Worm (Caenorhabditis elegans) whole organism, L2 larva: ENCODE measurements around the gene ZK1307.8.
A peak's percentile ranks its signal among the peaks of the same experiment; 100 is the strongest.

Source experiments
- C34F6.9 ChIP-seq: fragments of 150-350 bp; optimal IDR thresholded peaks from 2 replicates; lab custom pipeline; 2014; ENCODE audit warnings: missing biosample characterization, missing genetic modification characterization
- ZK546.5 ChIP-seq: sonication (generic microtip); optimal IDR thresholded peaks from 2 replicates; lab custom pipeline; 2017; ENCODE audit warnings: missing biosample characterization, missing genetic modification characterization
- aly-2 ChIP-seq: fragments of 150-350 bp; optimal IDR thresholded peaks from 2 replicates; lab custom pipeline; 2014; ENCODE audit warnings: missing biosample characterization, missing genetic modification characterization
- ama-1 ChIP-seq: fragments of 150-350 bp; optimal IDR thresholded peaks from 2 replicates; lab custom pipeline; 2018; ENCODE audit warnings: inconsistent platforms
- blmp-1 ChIP-seq: sonication (generic microtip); optimal IDR thresholded peaks from 2 replicates; lab custom pipeline; 2017; ENCODE audit warnings: missing genetic modification characterization, mild to moderate bottlenecking, missing compliant biosample characterization, antibody characterized with exemption, moderate library complexity; ENCODE audit not compliant: insufficient read depth
- ceh-16 ChIP-seq: fragments of 150-350 bp; optimal IDR thresholded peaks from 2 replicates; lab custom pipeline; 2014; ENCODE audit warnings: missing biosample characterization, missing genetic modification characterization
- dmd-4 ChIP-seq: sonication (generic microtip); optimal IDR thresholded peaks from 2 replicates; lab custom pipeline; 2017; ENCODE audit warnings: missing biosample characterization, missing genetic modification characterization
- egl-27 ChIP-seq: sonication (generic microtip); optimal IDR thresholded peaks from 3 replicates; lab custom pipeline; 2017; ENCODE audit warnings: missing biosample characterization, missing genetic modification reagents, missing genetic modification characterization
- elt-1 ChIP-seq: fragments of 150-350 bp; optimal IDR thresholded peaks from 2 replicates; lab custom pipeline; 2014; ENCODE audit warnings: missing biosample characterization, missing genetic modification characterization
- elt-3 ChIP-seq: sonication (generic microtip); optimal IDR thresholded peaks from 2 replicates; lab custom pipeline; 2017; ENCODE audit warnings: missing biosample characterization, missing genetic modification characterization
- fos-1 ChIP-seq: fragments of 150-350 bp; optimal IDR thresholded peaks from 2 replicates; lab custom pipeline; 2014; ENCODE audit warnings: missing biosample characterization, missing genetic modification characterization
- gmeb-1 ChIP-seq: fragments of 150-350 bp; optimal IDR thresholded peaks from 2 replicates; lab custom pipeline; 2014; ENCODE audit warnings: missing biosample characterization, missing genetic modification characterization
- lin-39 ChIP-seq: fragments of 150-350 bp; optimal IDR thresholded peaks from 2 replicates; lab custom pipeline; 2014; ENCODE audit warnings: missing biosample characterization, missing genetic modification reagents, missing genetic modification characterization
- lsy-2 ChIP-seq, 2 experiments: fragments of 150-350 bp in 1 of 2; sonication (generic microtip) in 1 of 2; optimal IDR thresholded peaks; 2 replicates each; lab custom pipeline; 2014 to 2017; ENCODE audit warnings: missing biosample characterization in 2 of 2, missing genetic modification characterization in 2 of 2
- mab-5 ChIP-seq: fragments of 150-350 bp; optimal IDR thresholded peaks from 2 replicates; lab custom pipeline; 2014; ENCODE audit warnings: missing biosample characterization, missing genetic modification characterization
- mdl-1 ChIP-seq, 2 experiments: fragments of 150-350 bp in 1 of 2; sonication (generic microtip) in 1 of 2; optimal IDR thresholded peaks; 2 replicates each; lab custom pipeline; 2017; ENCODE audit warnings: missing biosample characterization in 2 of 2, missing genetic modification characterization in 2 of 2
- nhr-10 ChIP-seq: sonication (generic microtip); optimal IDR thresholded peaks from 2 replicates; lab custom pipeline; 2017; ENCODE audit warnings: missing biosample characterization, missing genetic modification characterization
- nhr-11 ChIP-seq: fragments of 150-350 bp; optimal IDR thresholded peaks from 2 replicates; lab custom pipeline; 2014; ENCODE audit warnings: missing biosample characterization, missing genetic modification characterization
- nhr-12 ChIP-seq: fragments of 150-350 bp; optimal IDR thresholded peaks from 2 replicates; lab custom pipeline; 2014; ENCODE audit warnings: missing biosample characterization, missing genetic modification characterization
- nhr-21 ChIP-seq: fragments of 150-350 bp; optimal IDR thresholded peaks from 2 replicates; lab custom pipeline; 2014; ENCODE audit warnings: missing biosample characterization, missing genetic modification characterization
- nhr-23 ChIP-seq: fragments of 150-350 bp; optimal IDR thresholded peaks from 2 replicates; lab custom pipeline; 2014; ENCODE audit warnings: missing biosample characterization, missing genetic modification reagents, missing genetic modification characterization
- nhr-237 ChIP-seq: fragments of 150-350 bp; optimal IDR thresholded peaks from 2 replicates; lab custom pipeline; 2014; ENCODE audit warnings: missing biosample characterization, missing genetic modification characterization
- nhr-25 ChIP-seq: fragments of 150-350 bp; sonication (generic microtip); optimal IDR thresholded peaks from 3 replicates; lab custom pipeline; 2014; ENCODE audit warnings: missing biosample characterization, missing genetic modification characterization
- nhr-77 ChIP-seq: fragments of 150-350 bp; optimal IDR thresholded peaks from 2 replicates; lab custom pipeline; 2014; ENCODE audit warnings: missing biosample characterization, missing genetic modification characterization
- peb-1 ChIP-seq: fragments of 150-350 bp; optimal IDR thresholded peaks from 2 replicates; lab custom pipeline; 2014; ENCODE audit warnings: missing biosample characterization, missing genetic modification characterization
- sem-4 ChIP-seq: fragments of 150-350 bp; optimal IDR thresholded peaks from 2 replicates; lab custom pipeline; 2014; ENCODE audit warnings: missing biosample characterization, missing genetic modification reagents, missing genetic modification characterization
- skn-1 ChIP-seq: sonication (generic microtip); optimal IDR thresholded peaks from 2 replicates; lab custom pipeline; 2017; ENCODE audit warnings: missing biosample characterization, missing genetic modification characterization
- sma-3 ChIP-seq: sonication (generic microtip); optimal IDR thresholded peaks from 2 replicates; lab custom pipeline; 2016; ENCODE audit warnings: missing genetic modification reagents, missing genetic modification characterization, missing compliant biosample characterization
- sma-9 ChIP-seq, 2 experiments: fragments of 150-350 bp in 1 of 2; sonication (generic microtip) in 1 of 2; optimal IDR thresholded peaks; 2 replicates each; lab custom pipeline; 2014 to 2016; ENCODE audit warnings: missing genetic modification characterization in 2 of 2, mild to moderate bottlenecking in 1 of 2, missing biosample characterization in 1 of 2, missing compliant biosample characterization in 1 of 2, missing genetic modification reagents in 1 of 2, moderate library complexity in 1 of 2
- snpc-4 ChIP-seq: fragments of 150-350 bp; optimal IDR thresholded peaks from 2 replicates; lab custom pipeline; 2014; ENCODE audit warnings: missing biosample characterization, missing genetic modification characterization
- unc-39 ChIP-seq: fragments of 150-350 bp; optimal IDR thresholded peaks from 2 replicates; lab custom pipeline; 2014; ENCODE audit warnings: missing biosample characterization, missing genetic modification characterization
- zag-1 ChIP-seq: fragments of 150-350 bp; optimal IDR thresholded peaks from 2 replicates; lab custom pipeline; 2014; ENCODE audit warnings: missing biosample characterization, missing genetic modification characterization
- ztf-1 ChIP-seq: fragments of 200-800 bp; sonication (Bioruptor generic); conservative IDR thresholded peaks from 2 replicates; pipeline ENCODE4 v1.3.6; 2022; ENCODE audit warnings: missing genetic modification characterization, missing compliant biosample characterization
- ztf-11 ChIP-seq: sonication (generic microtip); optimal IDR thresholded peaks from 2 replicates; lab custom pipeline; 2017; ENCODE audit warnings: missing biosample characterization, missing genetic modification characterization

Gene ZK1307.8

DNA sequence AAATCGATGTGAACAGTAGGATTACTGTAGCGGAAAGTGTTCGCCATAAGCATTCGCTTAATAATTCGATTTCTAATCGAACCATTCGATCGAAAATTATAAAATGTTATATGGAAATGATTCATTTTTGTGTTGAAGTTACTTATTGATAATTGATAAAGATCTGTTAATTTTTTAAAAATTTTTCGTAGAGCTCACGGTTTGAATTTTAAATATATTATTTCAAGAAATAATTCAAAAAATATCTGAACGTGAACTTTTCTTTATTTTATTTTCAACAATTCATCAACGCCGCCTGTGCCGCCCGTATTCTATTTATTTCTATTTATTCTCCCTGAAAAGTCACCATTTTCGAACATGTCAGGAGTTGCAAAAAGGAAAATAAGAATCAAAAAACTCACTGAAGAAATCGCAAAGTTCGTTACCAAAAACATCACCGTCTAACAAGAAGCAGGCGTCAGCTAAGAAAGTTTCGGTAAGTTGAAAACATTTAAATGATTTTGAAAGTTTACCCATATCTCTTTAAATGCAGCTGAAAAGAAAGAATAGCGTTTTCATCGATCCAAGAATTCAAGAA, 13.0 kb upstream of the ZK1307.8 start, which contains the start of the genes T15H9.5 and T15H9.4:
Gene T15H9.5, minus strand, starts transcription at position 101 of the 577 bp plus-strand sequence.
Gene T15H9.4, plus strand, starts transcription at position 527 of the 577 bp plus-strand sequence.
- TF ChIP-seq nhr-25 (tag; lab: Kevin White, UChicago) (no peak), gmeb-1 (tag; lab: Kevin White, UChicago) (no peak), nhr-10 (tag; lab: Kevin White, UChicago) (no peak), blmp-1 (tag; lab: Kevin White, UChicago) (no peak), zag-1 (tag; lab: Kevin White, UChicago) (no peak), ceh-16 (tag; lab: Kevin White, UChicago) (no peak), nhr-23 (tag; lab: Kevin White, UChicago) (no peak), nhr-237 (tag; lab: Kevin White, UChicago) (no peak), ama-1 (lab: Kevin White, UChicago) (no peak), ztf-1 (GFP tag; lab: Robert Waterston, UW) (no peak), sem-4 (tag; lab: Kevin White, UChicago) (no peak), sma-3 (GFP tag; lab: Kevin White, UChicago) (no peak), dmd-4 (tag; lab: Kevin White, UChicago) (no peak), elt-3 (tag; lab: Kevin White, UChicago) (no peak), nhr-21 (tag; lab: Kevin White, UChicago) (no peak), ZK546.5 (no peak)

- TF ChIP-seq ZK546.5 (no peak), nhr-11 (tag; lab: Kevin White, UChicago) (no peak)
Observed at ce11 chrII:9614728-9615127, 9.7 kb upstream of the ZK1307.8 start, which contains the start of gene hlh-6. TSS of gene hlh-6 (minus strand) at chrII:9614828.

- peak; percentile 36 for TF ChIP-seq sma-3 (GFP tag; lab: Kevin White, UChicago)
- peak; percentile 21 for TF ChIP-seq nhr-11 (tag; lab: Kevin White, UChicago)
- TF ChIP-seq lsy-2 (tag; optimal IDR thresholded peaks at IDR 0.05; lab: Kevin White, UChicago) = peak in 1 of 2 experiments; percentile 53
- no peak for TF ChIP-seq nhr-23 (tag; lab: Kevin White, UChicago)
Observed at ce11 chrII:9617039-9617901, 7.1 kb upstream of the ZK1307.8 start, which contains the start of gene hal-3. TSS of gene hal-3 (minus strand) at chrII:9617125.

ce11 chrII:9617902-9618245, 6.5 kb upstream of the ZK1307.8 start:
- TF ChIP-seq lsy-2 (tag; optimal IDR thresholded peaks at IDR 0.05; lab: Kevin White, UChicago) (peak in 1 of 2 experiments; percentile 7), sma-9 (GFP tag; optimal IDR thresholded peaks at IDR 0.05; lab: Kevin White, UChicago) (peak; percentile 10), sma-9 (tag; optimal IDR thresholded peaks at IDR 0.05; lab: Kevin White, UChicago) (no peak), nhr-21 (tag; lab: Kevin White, UChicago) (peak; percentile 51), snpc-4 (no peak)

DNA sequence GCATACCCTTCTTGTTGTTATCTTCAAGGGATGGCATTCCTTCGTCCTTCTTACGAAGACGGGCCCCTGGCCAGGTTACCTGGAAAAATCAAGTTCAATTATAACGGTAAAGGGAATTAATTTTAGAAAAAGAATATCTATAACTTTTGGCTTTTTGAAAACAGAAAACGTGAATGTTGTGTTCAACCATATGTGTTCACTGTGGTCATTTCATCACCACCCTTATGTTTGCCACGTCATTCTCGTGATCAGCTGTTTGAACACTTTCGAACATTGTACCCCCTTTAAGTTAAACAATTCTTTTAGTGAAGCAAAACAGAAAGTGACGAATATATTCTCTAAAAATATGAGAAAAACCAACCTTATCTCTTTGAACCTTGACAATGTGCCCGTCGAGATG, 5.7 kb upstream of the ZK1307.8 start:
- TF ChIP-seq lin-39 (tag; lab: Kevin White, UChicago) (no peak), nhr-25 (tag; lab: Kevin White, UChicago) (no peak), C34F6.9 (no peak), mdl-1 (tag; optimal IDR thresholded peaks at IDR 0.05; lab: Kevin White, UChicago) (no peak), nhr-77 (tag; lab: Kevin White, UChicago) (no peak), nhr-237 (tag; lab: Kevin White, UChicago) (no peak), fos-1 (tag; lab: Kevin White, UChicago) (no peak), nhr-23 (tag; lab: Kevin White, UChicago) (no peak), aly-2 (tag; lab: Kevin White, UChicago) (no peak), skn-1 (tag; lab: Kevin White, UChicago) (no peak), ztf-11 (no peak), elt-1 (tag; lab: Kevin White, UChicago) (no peak), nhr-12 (tag; lab: Kevin White, UChicago) (no peak), lsy-2 (tag; optimal IDR thresholded peaks at IDR 0.05; lab: Kevin White, UChicago) (no peak), egl-27 (tag; lab: Kevin White, UChicago) (no peak), peb-1 (no peak), mab-5 (tag; lab: Kevin White, UChicago) (no peak), unc-39 (no peak)
